Worm (Caenorhabditis elegans) whole organism, L4 larva: ENCODE results near the gene C02H6.3.

ENCODE experiments used
- Y75B8A.6 ChIP-seq: fragments of 200-800 bp; sonication (Bioruptor generic); IDR thresholded peaks from 2 replicates; pipeline ENCODE4 v1.3.6; 2022; ENCODE audit warnings: missing genetic modification reagents, missing genetic modification characterization, missing compliant biosample characterization
- nhr-76 ChIP-seq: fragments of 150-350 bp; optimal IDR thresholded peaks from 2 replicates; lab custom pipeline; 2014; ENCODE audit warnings: missing biosample characterization, missing genetic modification characterization
- saeg-2 ChIP-seq: fragments of 200-800 bp; sonication (Bioruptor generic); IDR thresholded peaks from 2 replicates; pipeline ENCODE4 v1.3.6; 2022; ENCODE audit warnings: missing genetic modification reagents, missing genetic modification characterization, missing compliant biosample characterization
- unc-130 ChIP-seq: sonication (generic microtip); optimal IDR thresholded peaks from 2 replicates; lab custom pipeline; 2016; ENCODE audit warnings: missing genetic modification reagents, missing genetic modification characterization, missing compliant biosample characterization

- TF ChIP-seq Y75B8A.6 = no peak
- no peak for TF ChIP-seq unc-130
- no peak for TF ChIP-seq nhr-76 (tag; lab: Kevin White, UChicago)
- no peak for TF ChIP-seq saeg-2
These were observed 24.0 kb upstream of the C02H6.3 start, which contains the start of gene str-41 for ce11 chrV:7411695-7412094.
